Fruit fly (Drosophila melanogaster): ENCODE results near the gene Cpr65Ec.
A peak's percentile ranks its signal among the peaks of the same experiment; 100 is the strongest.

Cpr65Ec gene

DNA sequence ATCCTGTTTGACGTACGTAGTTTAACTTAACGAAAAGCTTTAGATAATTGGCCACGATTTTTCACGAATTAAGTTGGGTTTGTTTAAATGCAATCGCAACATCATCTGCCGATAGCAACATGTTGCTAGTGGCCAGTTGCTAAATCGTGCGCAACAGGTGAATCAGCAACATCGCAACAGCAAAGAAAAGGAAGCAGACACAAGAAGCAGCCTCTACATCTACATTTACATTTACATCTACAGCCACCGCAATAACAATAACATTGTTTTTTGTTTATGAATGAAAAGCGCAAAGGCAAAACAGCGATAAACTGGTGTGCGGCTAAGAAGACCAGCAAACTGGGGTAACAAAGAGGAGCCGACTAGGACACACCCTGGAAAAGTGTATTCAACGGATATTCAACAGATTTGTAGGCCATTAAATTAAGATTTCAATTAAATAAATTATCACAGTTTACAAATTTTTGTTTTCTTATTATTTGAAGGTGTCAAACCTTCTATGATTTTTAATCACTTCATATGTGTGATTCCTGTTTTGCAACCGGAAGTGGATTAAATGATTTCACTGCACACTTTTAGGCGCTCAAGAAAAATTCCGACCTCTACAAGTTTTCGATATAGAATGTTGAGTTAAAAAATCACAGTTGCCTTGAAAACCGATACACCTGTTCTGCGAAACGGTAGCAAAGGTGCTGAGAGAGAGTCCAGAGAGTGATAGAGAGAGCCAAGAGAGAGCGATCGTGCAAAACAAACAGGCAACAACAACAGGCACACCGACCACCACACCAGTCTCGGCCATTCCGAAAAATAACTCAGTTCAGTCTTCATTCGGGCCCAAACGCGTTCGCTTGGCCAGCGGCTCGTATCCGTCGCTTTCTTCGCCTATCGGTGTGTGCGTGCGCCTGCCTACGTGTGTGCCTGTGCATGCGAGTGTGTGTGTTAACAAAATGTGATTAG is 41.0 kb downstream of the Cpr65Ec start, which contains the start of gene melt (continued):
- peak; percentile 98 for TF ChIP-seq Eip78C (GFP tag)
- TF ChIP-seq CG11294 (GFP tag; IDR thresholded peaks at IDR 0.05), result peak; percentile 47; the same call in 1 of the 2 replicates
- peak; percentile 91 for TF ChIP-seq achi (GFP tag; optimal IDR thresholded peaks at IDR 0.05)
- peak; percentile 85 for TF ChIP-seq CG6808 (GFP tag; optimal IDR thresholded peaks at IDR 0.05)
- TF ChIP-seq OdsH (GFP tag; optimal IDR thresholded peaks at IDR 0.05), result peak; percentile 93
- TF ChIP-seq CG10631 (GFP tag; optimal IDR thresholded peaks at IDR 0.05), result peak; percentile 87
- TF ChIP-seq CG4318 (GFP tag; optimal IDR thresholded peaks at IDR 0.05), result peak; percentile 88
- peak; percentile 75 for TF ChIP-seq vri (GFP tag; optimal IDR thresholded peaks at IDR 0.05)
- peak; percentile 77 for TF ChIP-seq CG6854 (GFP tag; optimal IDR thresholded peaks at IDR 0.05)
- peak; percentile 93 for TF ChIP-seq CG3919 (GFP tag; optimal IDR thresholded peaks at IDR 0.05)
- TF ChIP-seq fd85E (GFP tag; optimal IDR thresholded peaks at IDR 0.05), result no peak
- TF ChIP-seq pdm3 (GFP tag; optimal IDR thresholded peaks at IDR 0.05), result peak; percentile 91
- peak; percentile 80 for TF ChIP-seq fd59A (GFP tag; optimal IDR thresholded peaks at IDR 0.05)
- TF ChIP-seq CG6276 (GFP tag; optimal IDR thresholded peaks at IDR 0.05), result peak; percentile 90
- TF ChIP-seq Sox102F (GFP tag; optimal IDR thresholded peaks at IDR 0.05), result peak; percentile 91
- TF ChIP-seq Eip93F (GFP tag; optimal IDR thresholded peaks at IDR 0.05), result peak; percentile 37
- TF ChIP-seq CG34406 (GFP tag; optimal IDR thresholded peaks at IDR 0.05), result peak; percentile 91
- peak; percentile 85 for TF ChIP-seq CG8119 (GFP tag; IDR thresholded peaks at IDR 0.05)
- peak; percentile 84 for TF ChIP-seq CG16779 (tag; optimal IDR thresholded peaks at IDR 0.05)
- peak; percentile 59 for TF ChIP-seq CG1621 (tag; optimal IDR thresholded peaks at IDR 0.05)
- peak; percentile 83 for TF ChIP-seq spab (GFP tag; optimal IDR thresholded peaks at IDR 0.05)
- TF ChIP-seq Hr39 (GFP tag; optimal IDR thresholded peaks at IDR 0.05), result peak; percentile 92
- TF ChIP-seq salr (GFP tag; optimal IDR thresholded peaks at IDR 0.05), result peak; percentile 54 to 92
- TF ChIP-seq CG15336 (GFP tag; IDR thresholded peaks at IDR 0.05), result peak; percentile 88
- peak; percentile 94 for TF ChIP-seq Eip75B (GFP tag; optimal IDR thresholded peaks at IDR 0.05)
- TF ChIP-seq dac (GFP tag; optimal IDR thresholded peaks at IDR 0.05), result peak; percentile 79
- TF ChIP-seq Hr38 (GFP tag; optimal IDR thresholded peaks at IDR 0.05), result no peak
- peak; percentile 91 for TF ChIP-seq cyc (GFP tag; optimal IDR thresholded peaks at IDR 0.05)
- peak; percentile 95 for TF ChIP-seq topi (GFP tag; optimal IDR thresholded peaks at IDR 0.05)
- TF ChIP-seq lz (GFP tag; optimal IDR thresholded peaks at IDR 0.05), result peak; percentile 93
- TF ChIP-seq CG7368 (GFP tag; optimal IDR thresholded peaks at IDR 0.05), result peak; percentile 80
- TF ChIP-seq CG8319 (GFP tag; optimal IDR thresholded peaks at IDR 0.05), result peak; percentile 87
- peak; percentile 66 for TF ChIP-seq fkh (GFP tag; optimal IDR thresholded peaks at IDR 0.05)

- peak; percentile 50 for TF ChIP-seq CG1621 (tag; optimal IDR thresholded peaks at IDR 0.05)
- no peak for TF ChIP-seq Sox14 (GFP tag; optimal IDR thresholded peaks at IDR 0.05)
- no peak for TF ChIP-seq Lpt (GFP tag; optimal IDR thresholded peaks at IDR 0.05)
- no peak for TF ChIP-seq Hr39 (GFP tag; optimal IDR thresholded peaks at IDR 0.05)
- TF ChIP-seq CG6808 (GFP tag; optimal IDR thresholded peaks at IDR 0.05), result peak; percentile 73
- no peak for TF ChIP-seq esn (GFP tag; optimal IDR thresholded peaks at IDR 0.05)
- no peak for TF ChIP-seq Ets21C (GFP tag; optimal IDR thresholded peaks at IDR 0.05)
- TF ChIP-seq achi (GFP tag; optimal IDR thresholded peaks at IDR 0.05), result no peak
- TF ChIP-seq CG6854 (GFP tag; optimal IDR thresholded peaks at IDR 0.05), result no peak
- TF ChIP-seq CG11762 (GFP tag; optimal IDR thresholded peaks at IDR 0.05; ENCODE audit: insufficient read depth), result no peak
- TF ChIP-seq fd85E (GFP tag; optimal IDR thresholded peaks at IDR 0.05), result no peak
- TF ChIP-seq CG6276 (GFP tag; optimal IDR thresholded peaks at IDR 0.05), result peak; percentile 39
- TF ChIP-seq Gug (GFP tag; IDR thresholded peaks at IDR 0.05), result peak; percentile 11; the same call in 1 of the 2 replicates
- TF ChIP-seq Sox15 (GFP tag; optimal IDR thresholded peaks at IDR 0.05), result no peak
- no peak for TF ChIP-seq dac (GFP tag; optimal IDR thresholded peaks at IDR 0.05)
- no peak for TF ChIP-seq Eip93F (GFP tag; optimal IDR thresholded peaks at IDR 0.05)
- no peak for TF ChIP-seq CG3919 (GFP tag; optimal IDR thresholded peaks at IDR 0.05)
- peak; percentile 10 for TF ChIP-seq fd59A (GFP tag; optimal IDR thresholded peaks at IDR 0.05)
- TF ChIP-seq CG7368 (GFP tag; optimal IDR thresholded peaks at IDR 0.05), result peak; percentile 10
- TF ChIP-seq Smox (GFP tag; optimal IDR thresholded peaks at IDR 0.05), result no peak
- TF ChIP-seq dsx (GFP tag; optimal IDR thresholded peaks at IDR 0.05; ENCODE audit: poor library complexity, severe bottlenecking), result no peak
- TF ChIP-seq eg (GFP tag; IDR thresholded peaks at IDR 0.05), result peak; percentile 82
- TF ChIP-seq Eip78C (GFP tag), result peak; percentile 37
- TF ChIP-seq vri (GFP tag; optimal IDR thresholded peaks at IDR 0.05), result no peak
- TF ChIP-seq CG8632 (GFP tag; optimal IDR thresholded peaks at IDR 0.05), result no peak
- TF ChIP-seq CG6163 (GFP tag; IDR thresholded peaks at IDR 0.05), result peak; percentile 85
- peak; percentile 14 for TF ChIP-seq Ets96B (tag; optimal IDR thresholded peaks at IDR 0.05)
- no peak for TF ChIP-seq pdm3 (GFP tag; optimal IDR thresholded peaks at IDR 0.05)
- TF ChIP-seq Blimp-1 (GFP tag; optimal IDR thresholded peaks at IDR 0.05), result no peak
Measured at dm6 chr3L:7134818-7135217, 41.8 kb downstream of the Cpr65Ec start.
